Worm (Caenorhabditis elegans) whole organism, L3 larva: ENCODE measurements around the gene ani-3.

Source experiments
- ZK546.5 ChIP-seq: sonication (generic microtip); optimal IDR thresholded peaks from 2 replicates; lab custom pipeline; 2017; ENCODE audit warnings: missing biosample characterization, missing genetic modification characterization
- aly-2 ChIP-seq: fragments of 150-350 bp; optimal IDR thresholded peaks from 2 replicates; lab custom pipeline; 2014; ENCODE audit warnings: missing biosample characterization, missing genetic modification characterization
- nhr-12 ChIP-seq: fragments of 150-350 bp; optimal IDR thresholded peaks from 2 replicates; lab custom pipeline; 2014; ENCODE audit warnings: missing biosample characterization, missing genetic modification characterization
- pha-4 ChIP-seq: fragments of 150-350 bp; optimal IDR thresholded peaks from 2 replicates; lab custom pipeline; 2014; ENCODE audit warnings: missing biosample characterization, missing genetic modification reagents, missing genetic modification characterization
- tbx-2 ChIP-seq: sonication (generic microtip); optimal IDR thresholded peaks from 2 replicates; lab custom pipeline; 2016; ENCODE audit warnings: mild to moderate bottlenecking, missing genetic modification characterization, missing compliant biosample characterization
- unc-39 ChIP-seq: sonication (generic microtip); optimal IDR thresholded peaks from 4 replicates; lab custom pipeline; 2017; ENCODE audit warnings: missing biosample characterization, missing genetic modification characterization
- unc-62 ChIP-seq: fragments of 150-350 bp; sonication (generic microtip); optimal IDR thresholded peaks from 4 replicates; lab custom pipeline; 2014; ENCODE audit warnings: missing biosample characterization, missing genetic modification reagents, missing genetic modification characterization
- ztf-11 ChIP-seq: fragments of 150-350 bp; optimal IDR thresholded peaks from 2 replicates; lab custom pipeline; 2014; ENCODE audit warnings: missing biosample characterization, missing genetic modification characterization

DNA sequence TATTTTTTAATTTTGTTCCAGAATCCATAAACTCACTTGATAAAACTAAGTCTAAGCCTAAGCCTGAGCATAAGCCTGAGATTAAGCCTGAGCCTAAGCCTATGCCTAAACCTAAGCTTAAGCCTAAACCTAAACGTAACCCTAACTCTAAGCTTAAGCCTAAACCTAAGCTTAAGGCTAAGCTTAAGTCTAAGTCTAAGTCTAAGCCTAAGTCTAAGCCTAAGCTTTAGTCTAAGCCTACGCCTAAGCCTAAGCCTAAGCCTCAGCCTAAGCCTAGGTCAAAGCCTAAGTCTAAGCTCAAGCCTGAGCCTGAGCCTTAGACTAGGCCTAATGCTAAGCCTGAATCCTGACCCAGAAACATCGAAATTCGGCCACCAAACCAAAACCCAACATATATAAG is 33.0 kb upstream of the ani-3 start:
- TF ChIP-seq pha-4 (tag; lab: Kevin White, UChicago) (no peak), unc-62 (GFP tag; lab: Kevin White, UChicago) (no peak), ZK546.5 (tag; lab: Kevin White, UChicago) (no peak), unc-39 (tag; lab: Kevin White, UChicago) (no peak), aly-2 (no peak), nhr-12 (no peak), tbx-2 (tag; lab: Kevin White, UChicago) (no peak), ztf-11 (tag; lab: Kevin White, UChicago) (no peak)
